Fruit fly (Drosophila melanogaster) whole organism, embryonic: Measurements from ENCODE around the gene CG15803.

Experiments used
- CG1024 ChIP-seq: fragments of 200-800 bp; sonication (Bioruptor generic); IDR thresholded peaks from 2 replicates; pipeline ENCODE4 v1.3.6; 2022; ENCODE audit warnings: missing biosample characterization, missing genetic modification characterization
- CG10366 ChIP-seq: fragments of 200-800 bp; sonication (Bioruptor generic); IDR thresholded peaks from 2 replicates; pipeline ENCODE4 v1.3.6; 2022; ENCODE audit warnings: missing biosample characterization, missing genetic modification characterization
- CG11085 ChIP-seq: fragments of 200-800 bp; sonication (Bioruptor generic); IDR thresholded peaks from 2 replicates; pipeline ENCODE4 v1.3.6; 2022; ENCODE audit warnings: missing biosample characterization, missing genetic modification characterization
- CG12155 ChIP-seq: fragments of 200-800 bp; sonication (Bioruptor generic); optimal IDR thresholded peaks from 3 replicates; lab custom pipeline; 2016; ENCODE audit warnings: missing biosample characterization, missing genetic modification characterization
- CG13424 ChIP-seq: fragments of 200-800 bp; sonication (Bioruptor generic); optimal IDR thresholded peaks from 2 replicates; lab custom pipeline; 2019; ENCODE audit warnings: missing biosample characterization, mild to moderate bottlenecking, missing genetic modification characterization, moderate library complexity
- CG17359 ChIP-seq: fragments of 200-800 bp; sonication (Bioruptor generic); optimal IDR thresholded peaks from 3 replicates; lab custom pipeline; 2018; ENCODE audit warnings: missing biosample characterization, mild to moderate bottlenecking, missing genetic modification characterization, moderate library complexity
- CG18476 ChIP-seq: fragments of 200-800 bp; sonication (Bioruptor generic); optimal IDR thresholded peaks from 2 replicates; lab custom pipeline; 2016; ENCODE audit warnings: missing biosample characterization, mild to moderate bottlenecking, missing genetic modification characterization
- CG2199 ChIP-seq: fragments of 200-800 bp; sonication (Bioruptor generic); IDR thresholded peaks from 3 replicates; pipeline ENCODE4 v1.3.6; 2022; ENCODE audit warnings: missing biosample characterization, missing genetic modification characterization
- CG2678 ChIP-seq: fragments of 200-800 bp; sonication (Bioruptor generic); optimal IDR thresholded peaks from 3 replicates; lab custom pipeline; 2019; ENCODE audit warnings: missing biosample characterization, mild to moderate bottlenecking, missing genetic modification characterization, moderate library complexity
- CG31441 ChIP-seq: fragments of 200-800 bp; sonication (Bioruptor generic); IDR thresholded peaks from 2 replicates; pipeline ENCODE4 v1.3.6; 2022; ENCODE audit warnings: missing biosample characterization, missing genetic modification characterization
- CG32772 ChIP-seq: fragments of 200-800 bp; sonication (Bioruptor generic); IDR thresholded peaks from 2 replicates; pipeline ENCODE4 v1.3.6; 2022; ENCODE audit warnings: missing biosample characterization, missing genetic modification characterization
- CG5180 ChIP-seq: fragments of 200-800 bp; sonication (Bioruptor generic); optimal IDR thresholded peaks from 3 replicates; lab custom pipeline; 2017; ENCODE audit warnings: missing biosample characterization, missing genetic modification characterization, mild to moderate bottlenecking, moderate library complexity, missing genetic modification reagents
- CG6254 ChIP-seq: fragments of 200-800 bp; sonication (Bioruptor generic); optimal IDR thresholded peaks from 3 replicates; lab custom pipeline; 2017; ENCODE audit warnings: mild to moderate bottlenecking, missing biosample characterization, missing genetic modification reagents, missing genetic modification characterization
- CG6813 ChIP-seq: fragments of 200-800 bp; sonication (Bioruptor generic); optimal IDR thresholded peaks from 2 replicates; lab custom pipeline; 2017; ENCODE audit warnings: missing biosample characterization, missing genetic modification characterization, mild to moderate bottlenecking, moderate library complexity, missing genetic modification reagents
- CG7839 ChIP-seq: fragments of 200-800 bp; sonication (Bioruptor generic); optimal IDR thresholded peaks from 3 replicates; lab custom pipeline; 2018; ENCODE audit warnings: missing biosample characterization, mild to moderate bottlenecking, missing genetic modification characterization, moderate library complexity
- CG7963 ChIP-seq: fragments of 200-800 bp; sonication (Bioruptor generic); IDR thresholded peaks from 3 replicates; pipeline ENCODE4 v1.3.6; 2022; ENCODE audit warnings: missing biosample characterization, missing genetic modification characterization; ENCODE audit not compliant: partially characterized antibody
- Doc2 ChIP-seq: fragments of 200-800 bp; sonication (Bioruptor generic); IDR thresholded peaks from 2 replicates; pipeline ENCODE4 v1.3.6; 2022; ENCODE audit warnings: missing biosample characterization, missing genetic modification characterization
- E2f1 ChIP-seq: fragments of 200-800 bp; sonication (Bioruptor generic); IDR thresholded peaks from 2 replicates; pipeline ENCODE4 v1.3.6; 2022; ENCODE audit warnings: missing biosample characterization, missing genetic modification characterization
- HHEX ChIP-seq: fragments of 200-800 bp; sonication (Bioruptor generic); optimal IDR thresholded peaks from 3 replicates; lab custom pipeline; 2017; ENCODE audit warnings: missing biosample characterization, mild to moderate bottlenecking, missing genetic modification characterization, missing genetic modification reagents
- HLH3B ChIP-seq: fragments of 200-800 bp; sonication (Bioruptor generic); IDR thresholded peaks from 2 replicates; pipeline ENCODE4 v1.3.6; 2022; ENCODE audit warnings: missing biosample characterization, missing genetic modification characterization
- HLH54F ChIP-seq: fragments of 200-800 bp; sonication (Bioruptor generic); optimal IDR thresholded peaks from 3 replicates; lab custom pipeline; 2016; ENCODE audit warnings: missing biosample characterization, missing genetic modification characterization
- MESR4 ChIP-seq: fragments of 200-800 bp; sonication (Bioruptor generic); optimal IDR thresholded peaks from 2 replicates; lab custom pipeline; 2018; ENCODE audit warnings: missing biosample characterization, mild to moderate bottlenecking, missing genetic modification characterization, moderate library complexity
- NC2β ChIP-seq: fragments of 200-800 bp; sonication (Bioruptor generic); optimal IDR thresholded peaks from 2 replicates; lab custom pipeline; 2016; ENCODE audit warnings: missing biosample characterization, missing genetic modification characterization
- Poxn ChIP-seq: fragments of 200-800 bp; sonication (Bioruptor generic); IDR thresholded peaks from 2 replicates; pipeline ENCODE4 v1.3.6; 2022; ENCODE audit warnings: missing biosample characterization, missing genetic modification characterization
- Rfx ChIP-seq: fragments of 200-800 bp; sonication (Bioruptor generic); IDR thresholded peaks from 2 replicates; pipeline ENCODE4 v1.3.6; 2022; ENCODE audit warnings: missing biosample characterization, missing genetic modification characterization
- Scr ChIP-seq: fragments of 200-800 bp; sonication (Bioruptor generic); IDR thresholded peaks from 2 replicates; pipeline ENCODE4 v1.3.6; 2022; ENCODE audit warnings: missing biosample characterization, missing genetic modification characterization; ENCODE audit not compliant: partially characterized antibody
- ash1 ChIP-seq: fragments of 200-800 bp; sonication (Bioruptor generic); optimal IDR thresholded peaks from 2 replicates; lab custom pipeline; 2018; ENCODE audit warnings: missing biosample characterization, mild to moderate bottlenecking, missing genetic modification characterization
- bbx ChIP-seq: fragments of 200-800 bp; sonication (Bioruptor generic); IDR thresholded peaks from 2 replicates; pipeline ENCODE4 v1.3.6; 2022; ENCODE audit warnings: missing biosample characterization, missing genetic modification characterization; ENCODE audit not compliant: partially characterized antibody
- bcd ChIP-seq: fragments of 200-800 bp; sonication (Bioruptor generic); optimal IDR thresholded peaks from 2 replicates; lab custom pipeline; 2017; ENCODE audit warnings: missing biosample characterization, mild to moderate bottlenecking, missing genetic modification characterization
- caup ChIP-seq: fragments of 200-800 bp; sonication (Bioruptor generic); optimal IDR thresholded peaks from 3 replicates; lab custom pipeline; 2017; ENCODE audit warnings: missing biosample characterization, mild to moderate bottlenecking, missing genetic modification characterization, moderate library complexity; ENCODE audit not compliant: severe bottlenecking
- chinmo ChIP-seq: fragments of 200-800 bp; sonication (Bioruptor generic); IDR thresholded peaks from 4 replicates; pipeline ENCODE4 v1.3.6; 2022; ENCODE audit warnings: missing biosample characterization, missing genetic modification characterization; ENCODE audit not compliant: partially characterized antibody
- corto ChIP-seq: fragments of 200-800 bp; sonication (Bioruptor generic); optimal IDR thresholded peaks from 2 replicates; lab custom pipeline; 2016; ENCODE audit warnings: missing biosample characterization, mild to moderate bottlenecking, missing genetic modification characterization, moderate library complexity
- croc ChIP-seq: fragments of 200-800 bp; sonication (Bioruptor generic); conservative IDR thresholded peaks from 3 replicates; pipeline ENCODE4 v1.3.6; 2022; ENCODE audit warnings: missing biosample characterization, missing genetic modification characterization
- dan ChIP-seq: fragments of 200-800 bp; sonication (Bioruptor generic); IDR thresholded peaks from 2 replicates; pipeline ENCODE4 v1.3.6; 2022; ENCODE audit warnings: missing biosample characterization, missing genetic modification characterization
- esg ChIP-seq: fragments of 200-800 bp; sonication (Bioruptor generic); conservative IDR thresholded peaks from 2 replicates; pipeline ENCODE4 v1.3.6; 2022; ENCODE audit warnings: missing biosample characterization, missing genetic modification characterization
- fru ChIP-seq: fragments of >200 bp; optimal IDR thresholded peaks from 2 replicates; lab custom pipeline; 2017
- gt ChIP-seq: fragments of 200-800 bp; sonication (Bioruptor generic); IDR thresholded peaks from 2 replicates; pipeline ENCODE4 v1.3.6; 2022; ENCODE audit warnings: missing biosample characterization, missing genetic modification characterization
- knrl ChIP-seq: fragments of 200-800 bp; sonication (Bioruptor generic); IDR thresholded peaks from 3 replicates; pipeline ENCODE4 v1.3.6; 2022; ENCODE audit warnings: missing biosample characterization, missing genetic modification characterization; ENCODE audit not compliant: partially characterized antibody
- lbe ChIP-seq: fragments of 200-800 bp; sonication (Bioruptor generic); optimal IDR thresholded peaks from 2 replicates; lab custom pipeline; 2016; ENCODE audit warnings: missing biosample characterization, mild to moderate bottlenecking, missing genetic modification characterization
- lov ChIP-seq, 2 experiments: fragments of 200-800 bp in 1 of 2; fragments of >200 bp in 1 of 2; sonication (Bioruptor generic) in 1 of 2; IDR thresholded peaks in 1 of 2; optimal IDR thresholded peaks in 1 of 2; 2 replicates in 1 of 2; 3 replicates in 1 of 2; pipeline versions ENCODE4 v1.3.6 to Lab custom; 2017 to 2022; ENCODE audit warnings: missing biosample characterization in 1 of 2, missing genetic modification characterization in 1 of 2
- luna ChIP-seq: fragments of 200-800 bp; sonication (Bioruptor generic); optimal IDR thresholded peaks from 2 replicates; lab custom pipeline; 2016; ENCODE audit warnings: missing biosample characterization, missing genetic modification characterization
- onecut ChIP-seq: fragments of 200-800 bp; sonication (Bioruptor generic); IDR thresholded peaks from 2 replicates; pipeline ENCODE4 v1.3.6; 2022; ENCODE audit warnings: missing biosample characterization, missing genetic modification characterization
- peb ChIP-seq: fragments of 200-800 bp; sonication (Bioruptor generic); IDR thresholded peaks from 2 replicates; pipeline ENCODE4 v1.3.6; 2022; ENCODE audit warnings: missing biosample characterization, missing genetic modification characterization
- ro ChIP-seq: fragments of 200-800 bp; sonication (Bioruptor generic); IDR thresholded peaks from 2 replicates; pipeline ENCODE4 v1.3.6; 2022; ENCODE audit warnings: missing biosample characterization, missing genetic modification characterization
- scrt ChIP-seq: fragments of 200-800 bp; sonication (Bioruptor generic); optimal IDR thresholded peaks from 2 replicates; lab custom pipeline; 2018; ENCODE audit warnings: missing biosample characterization, mild to moderate bottlenecking, missing genetic modification characterization, moderate library complexity
- sqz ChIP-seq: fragments of 200-800 bp; sonication (Bioruptor generic); optimal IDR thresholded peaks from 3 replicates; lab custom pipeline; 2018; ENCODE audit warnings: missing biosample characterization, mild to moderate bottlenecking, missing genetic modification characterization
- trem ChIP-seq: fragments of 200-800 bp; optimal IDR thresholded peaks from 3 replicates; lab custom pipeline; 2019; ENCODE audit warnings: missing biosample characterization, mild to moderate bottlenecking, missing genetic modification characterization, moderate library complexity
- vvl ChIP-seq: fragments of 200-800 bp; sonication (Bioruptor generic); IDR thresholded peaks from 2 replicates; pipeline ENCODE4 v1.3.6; 2022; ENCODE audit warnings: missing biosample characterization, missing genetic modification characterization

The CG15803 gene

DNA sequence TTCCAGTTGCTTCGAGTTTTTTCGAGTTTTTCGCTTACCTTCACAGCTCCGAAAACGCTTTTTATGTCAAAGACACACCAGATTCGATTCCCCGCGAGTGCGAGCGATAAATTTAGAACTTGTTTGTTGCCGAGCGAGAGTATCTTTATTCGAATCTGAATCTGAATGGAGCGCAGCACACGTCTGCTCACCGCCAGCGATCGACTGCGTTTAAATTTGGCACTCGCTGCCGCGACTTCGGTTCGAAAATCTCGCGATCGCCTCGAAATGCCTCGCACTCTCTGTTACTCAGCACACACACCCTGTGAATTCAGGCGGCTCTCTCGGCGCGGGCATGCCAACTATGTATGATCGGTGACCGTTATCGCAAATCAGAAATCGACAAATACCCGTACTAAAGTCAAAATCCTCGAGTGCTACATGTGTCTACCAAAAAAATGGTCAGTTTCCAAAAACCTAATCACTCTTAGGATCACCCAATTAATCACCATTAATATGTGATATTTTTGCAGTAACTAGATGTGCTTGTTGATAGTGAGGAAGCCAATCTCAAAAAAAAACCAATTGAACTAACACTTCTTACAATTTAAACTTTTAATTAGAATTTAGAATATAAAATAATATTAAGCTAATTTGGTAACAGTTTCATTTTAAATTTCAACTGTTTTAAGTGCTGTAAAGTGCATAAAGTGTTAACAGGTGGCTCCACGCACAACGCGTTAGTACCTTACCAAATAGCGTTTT is 38.6 kb upstream of the CG15803 start, which contains the start of gene Vha100-2 (continued):
- no peak for TF ChIP-seq esg
- TF ChIP-seq CG6813 (GFP tag; lab: Kevin White, UChicago) = peak; percentile 48
- peak; percentile 26 for TF ChIP-seq sqz (GFP tag; lab: Kevin White, UChicago)
- no peak for TF ChIP-seq Doc2 (GFP tag; lab: Robert Waterston, UW)
- TF ChIP-seq chinmo (GFP tag; lab: Robert Waterston, UW) = peak; percentile 72; the same call in 2 of the 4 replicates
- peak; percentile 11 for TF ChIP-seq CG17359 (tag; lab: Kevin White, UChicago)
- peak; percentile 93 for TF ChIP-seq trem (tag; lab: Kevin White, UChicago)
- TF ChIP-seq HHEX = no peak
- peak; percentile 13; the same call in 1 of the 2 replicates for TF ChIP-seq CG1024 (GFP tag; lab: Robert Waterston, UW)
- no peak for TF ChIP-seq Poxn
- no peak for TF ChIP-seq gt
- peak; percentile 27; the same call in 1 of the 2 replicates for TF ChIP-seq CG11085
- TF ChIP-seq scrt = peak; percentile 98
- TF ChIP-seq Scr (GFP tag; lab: Robert Waterston, UW) = peak; percentile 20; the same call in 1 of the 2 replicates
- TF ChIP-seq dan = no peak
- no peak for TF ChIP-seq NC2β (GFP tag; lab: Kevin White, UChicago)
- peak; percentile 19 for TF ChIP-seq ash1 (GFP tag; lab: Kevin White, UChicago)
- no peak for TF ChIP-seq croc (GFP tag; lab: Robert Waterston, UW)
- peak; percentile 41 for TF ChIP-seq caup (GFP tag; lab: Kevin White, UChicago)
- peak; percentile 33 for TF ChIP-seq HLH54F (GFP tag; lab: Kevin White, UChicago)
- peak; percentile 59 for TF ChIP-seq HLH3B
- 0 out of 2 replicates have a peak, but pooled peaks have one; percentile 28 for TF ChIP-seq onecut (GFP tag; lab: Robert Waterston, UW)
- TF ChIP-seq bbx (GFP tag; lab: Robert Waterston, UW) = peak; percentile 71
- peak; percentile 1 for TF ChIP-seq CG7839 (tag; lab: Kevin White, UChicago)
- no peak for TF ChIP-seq fru (lab: Kevin White, UChicago)
- TF ChIP-seq knrl = peak; percentile 37; the same call in 1 of the 3 replicates
- TF ChIP-seq CG5180 = peak; percentile 23
- no peak for TF ChIP-seq CG18476 (GFP tag; lab: Kevin White, UChicago)
- TF ChIP-seq CG13424 = peak; percentile 35
- TF ChIP-seq vvl (GFP tag; lab: Robert Waterston, UW) = peak; percentile 28
- no peak for TF ChIP-seq ro (GFP tag; lab: Robert Waterston, UW)
- peak; percentile 21 for TF ChIP-seq MESR4
- TF ChIP-seq CG2678 = peak; percentile 33
- no peak for TF ChIP-seq lov (optimal IDR thresholded peaks at IDR 0.05; lab: Kevin White, UChicago)
- 0 out of 3 replicates have a peak, but pooled peaks have one; percentile 55 for TF ChIP-seq lov (GFP tag; IDR thresholded peaks at IDR 0.05; lab: Robert Waterston, UW)
- peak; percentile 26; the same call in 1 of the 3 replicates for TF ChIP-seq CG2199 (GFP tag; lab: Robert Waterston, UW)
- TF ChIP-seq lbe = peak; percentile 51
- TF ChIP-seq CG12155 (GFP tag; lab: Kevin White, UChicago) = peak; percentile 94
- peak; percentile 30 for TF ChIP-seq bcd (GFP tag; lab: Kevin White, UChicago)
- 0 out of 3 replicates have a peak, but pooled peaks have one; percentile 33 for TF ChIP-seq CG7963 (GFP tag; lab: Robert Waterston, UW)
- peak; percentile 14 for TF ChIP-seq corto
- 0 out of 2 replicates have a peak, but pooled peaks have one; percentile 14 for TF ChIP-seq CG32772 (GFP tag; lab: Robert Waterston, UW)
- peak; percentile 64 for TF ChIP-seq Rfx (GFP tag; lab: Robert Waterston, UW)
- peak; percentile 31 for TF ChIP-seq CG10366 (GFP tag; lab: Robert Waterston, UW)
- no peak for TF ChIP-seq luna (GFP tag; lab: Kevin White, UChicago)
- TF ChIP-seq CG6254 (GFP tag; lab: Kevin White, UChicago) = peak; percentile 97
- TF ChIP-seq peb (GFP tag; lab: Robert Waterston, UW) = no peak
- peak; percentile 51 for TF ChIP-seq CG31441 (GFP tag; lab: Robert Waterston, UW)
- TF ChIP-seq E2f1 (GFP tag; lab: Robert Waterston, UW) = peak; percentile 50; the same call in 1 of the 2 replicates
